Worm (Caenorhabditis elegans): ENCODE data around the gene sra-11.

- TF ChIP-seq ztf-23 (GFP tag; IDR thresholded peaks at IDR 0.05) (no peak), flt-1 (GFP tag; IDR thresholded peaks at IDR 0.05) (no peak), ztf-29 (GFP tag; IDR thresholded peaks at IDR 0.05) (no peak), cog-1 (tag; optimal IDR thresholded peaks at IDR 0.05) (no peak), med-1 (GFP tag; optimal IDR thresholded peaks at IDR 0.05; ENCODE audit: insufficient read depth) (no peak), ref-1 (GFP tag; conservative IDR thresholded peaks at IDR 0.05) (no peak)
These were observed 50.8 kb downstream of the sra-11 start for ce11 chrII:10859359-10859758.
